Fruit fly (Drosophila melanogaster): Measurements from ENCODE around the gene Rtel1.

DNA sequence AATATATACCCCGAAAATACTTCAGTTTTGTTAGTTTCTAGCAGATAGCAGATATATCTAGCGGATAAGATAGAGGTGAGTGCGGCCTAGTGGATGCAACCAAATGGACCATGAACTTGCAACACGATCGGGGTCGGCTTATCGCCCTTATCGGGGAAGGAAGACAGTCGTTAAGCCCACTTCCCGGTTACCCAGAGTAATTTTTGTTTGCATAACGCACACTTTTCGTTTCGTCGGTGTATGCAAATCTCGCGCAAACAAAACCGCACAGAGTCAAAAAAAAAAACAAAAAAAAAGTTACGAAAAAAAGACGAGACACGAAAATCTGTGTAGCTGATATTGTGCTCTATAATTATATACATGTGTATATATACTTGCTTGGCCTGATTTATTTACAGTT is 34.6 kb upstream of the Rtel1 start:
- no peak for TF ChIP-seq tai (GFP tag; optimal IDR thresholded peaks at IDR 0.05)
- TF ChIP-seq CG9705 (GFP tag; optimal IDR thresholded peaks at IDR 0.05) = no peak
- no peak for TF ChIP-seq Abd-B (GFP tag; optimal IDR thresholded peaks at IDR 0.05)
- TF ChIP-seq Hr83 (GFP tag; optimal IDR thresholded peaks at IDR 0.05; ENCODE audit: poor library complexity, severe bottlenecking) = no peak
- TF ChIP-seq Vsx2 (GFP tag; optimal IDR thresholded peaks at IDR 0.05; ENCODE audit: partially characterized antibody) = no peak
- no peak for TF ChIP-seq pan (optimal IDR thresholded peaks at IDR 0.05)
- no peak for TF ChIP-seq psq (GFP tag; optimal IDR thresholded peaks at IDR 0.05)
- TF ChIP-seq GATAd (GFP tag; optimal IDR thresholded peaks at IDR 0.05) = no peak
- no peak for TF ChIP-seq Dfd (GFP tag; optimal IDR thresholded peaks at IDR 0.05)
- no peak for TF ChIP-seq foxo (GFP tag; optimal IDR thresholded peaks at IDR 0.05)
- TF ChIP-seq sage (GFP tag; optimal IDR thresholded peaks at IDR 0.05) = no peak
